Fruit fly (Drosophila melanogaster) whole organism, pupa: Measurements from ENCODE around the gene Spn28Da.

ENCODE experiments used
- CG4496 ChIP-seq: fragments of 200-800 bp; sonication (Bioruptor generic); IDR thresholded peaks from 3 replicates; pipeline ENCODE4 v1.3.6; 2022; ENCODE audit warnings: missing biosample characterization, missing genetic modification characterization
- EcR ChIP-seq: fragments of 200-800 bp; sonication (Bioruptor generic); optimal IDR thresholded peaks from 3 replicates; lab custom pipeline; 2019; ENCODE audit warnings: missing biosample characterization, missing genetic modification characterization, mild to moderate bottlenecking, moderate library complexity, missing genetic modification reagents

DNA sequence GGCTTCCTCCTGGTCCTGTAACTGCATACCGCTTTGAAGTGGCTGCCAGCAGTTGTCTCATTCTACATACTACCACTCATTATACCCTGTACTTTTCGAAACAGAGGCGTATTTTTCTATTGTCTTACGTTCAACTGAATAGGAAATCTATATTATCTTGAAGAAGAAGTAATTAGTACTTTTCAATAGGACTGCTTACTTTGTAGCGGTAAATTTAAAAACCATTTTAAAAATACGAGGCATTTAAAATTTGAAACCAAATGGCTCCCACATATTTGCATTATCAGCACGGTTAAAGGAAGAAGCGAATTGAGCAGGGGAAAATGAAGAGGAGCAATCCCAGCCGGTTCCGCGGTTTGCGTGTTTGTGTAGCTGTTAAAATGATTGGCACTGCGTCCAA is 8.3 kb upstream of the Spn28Da start:
- TF ChIP-seq EcR (GFP tag; lab: Kevin White, UChicago) (no peak), CG4496 (GFP tag; lab: Robert Waterston, UW) (peak; percentile 24; the same call in 1 of the 3 replicates)
